Worm (Caenorhabditis elegans) whole organism, young adult: Measurements from ENCODE around the gene srw-90.

Experiments used
- B0035.1 ChIP-seq: sonication (generic microtip); optimal IDR thresholded peaks from 2 replicates; lab custom pipeline; 2016; ENCODE audit warnings: missing genetic modification characterization, mild to moderate bottlenecking, missing compliant biosample characterization, missing genotype, missing genetic modification reagents
- B0261.1 ChIP-seq: sonication (generic microtip); optimal IDR thresholded peaks from 2 replicates; lab custom pipeline; 2016; ENCODE audit warnings: mild to moderate bottlenecking, missing genetic modification characterization, moderate library complexity, missing compliant biosample characterization
- B0336.3 ChIP-seq: fragments of 200-800 bp; sonication (Bioruptor generic); IDR thresholded peaks from 2 replicates; pipeline ENCODE4 v1.3.6; 2022; ENCODE audit warnings: missing genetic modification characterization, missing compliant biosample characterization
- C06A6.2 ChIP-seq: fragments of 200-800 bp; sonication (Bioruptor generic); conservative IDR thresholded peaks from 2 replicates; pipeline ENCODE4 v1.3.6; 2022; ENCODE audit warnings: missing genetic modification characterization, missing compliant biosample characterization
- F39B2.1 ChIP-seq: fragments of 200-800 bp; sonication (Bioruptor generic); IDR thresholded peaks from 2 replicates; pipeline ENCODE4 v1.3.6; 2022; ENCODE audit warnings: missing genetic modification reagents, missing genetic modification characterization, missing compliant biosample characterization
- Y53F4B.3 ChIP-seq: fragments of 200-800 bp; sonication (Bioruptor generic); IDR thresholded peaks from 2 replicates; pipeline ENCODE4 v1.3.6; 2022; ENCODE audit warnings: missing genetic modification reagents, missing genetic modification characterization, missing compliant biosample characterization
- ZK185.1 ChIP-seq: sonication (generic microtip); optimal IDR thresholded peaks from 2 replicates; lab custom pipeline; 2016; ENCODE audit warnings: mild to moderate bottlenecking, missing genetic modification characterization, missing compliant biosample characterization; ENCODE audit not compliant: poor library complexity, severe bottlenecking
- atf-7 ChIP-seq: sonication (generic microtip); optimal IDR thresholded peaks from 2 replicates; lab custom pipeline; 2017; ENCODE audit warnings: mild to moderate bottlenecking, missing genetic modification characterization, missing compliant biosample characterization
- attf-5 ChIP-seq: fragments of 200-800 bp; sonication (Bioruptor generic); optimal IDR thresholded peaks from 2 replicates; lab custom pipeline; 2018; ENCODE audit warnings: mild to moderate bottlenecking, missing genetic modification characterization, missing compliant biosample characterization
- bed-2 ChIP-seq: fragments of 200-800 bp; sonication (Bioruptor generic); IDR thresholded peaks from 2 replicates; pipeline ENCODE4 v1.3.6; 2022; ENCODE audit warnings: missing genetic modification reagents, missing genetic modification characterization, missing compliant biosample characterization
- ceh-79 ChIP-seq: sonication (generic microtip); optimal IDR thresholded peaks from 2 replicates; lab custom pipeline; 2017; ENCODE audit warnings: mild to moderate bottlenecking, missing genetic modification characterization, missing compliant biosample characterization
- die-1 ChIP-seq: sonication (generic microtip); optimal IDR thresholded peaks from 2 replicates; lab custom pipeline; 2016; ENCODE audit warnings: missing genotype, mild to moderate bottlenecking, missing genetic modification characterization, missing compliant biosample characterization
- dpl-1 ChIP-seq: fragments of 150-350 bp; optimal IDR thresholded peaks from 2 replicates; lab custom pipeline; 2014; ENCODE audit warnings: missing biosample characterization, missing genetic modification reagents, missing genetic modification characterization
- efl-1 ChIP-seq: fragments of 150-350 bp; optimal IDR thresholded peaks from 2 replicates; lab custom pipeline; 2014; ENCODE audit warnings: missing biosample characterization, missing genetic modification reagents, missing genetic modification characterization
- egl-44 ChIP-seq: fragments of 200-800 bp; sonication (Bioruptor generic); IDR thresholded peaks from 2 replicates; pipeline ENCODE4 v1.3.6; 2022; ENCODE audit warnings: missing genetic modification reagents, missing genetic modification characterization, missing compliant biosample characterization
- gei-17 ChIP-seq: fragments of 200-800 bp; sonication (Bioruptor generic); optimal IDR thresholded peaks from 2 replicates; lab custom pipeline; 2018; ENCODE audit warnings: mild to moderate bottlenecking, missing genetic modification characterization, missing compliant biosample characterization
- him-1 ChIP-seq: sonication (generic microtip); optimal IDR thresholded peaks from 2 replicates; lab custom pipeline; 2016; ENCODE audit warnings: missing genotype, missing genetic modification reagents, missing genetic modification characterization, missing compliant biosample characterization
- hlh-12 ChIP-seq: sonication (generic microtip); optimal IDR thresholded peaks from 2 replicates; lab custom pipeline; 2016; ENCODE audit warnings: missing genetic modification characterization, missing compliant biosample characterization
- hmg-20 ChIP-seq: fragments of 200-800 bp; sonication (Bioruptor generic); IDR thresholded peaks from 2 replicates; pipeline ENCODE4 v1.3.6; 2022; ENCODE audit warnings: missing genetic modification reagents, missing genetic modification characterization, missing compliant biosample characterization
- lag-1 ChIP-seq: fragments of 200-800 bp; sonication (Bioruptor generic); IDR thresholded peaks from 2 replicates; pipeline ENCODE4 v1.3.6; 2022; ENCODE audit warnings: missing genetic modification reagents, missing genetic modification characterization, missing compliant biosample characterization
- madf-3 ChIP-seq: fragments of 200-800 bp; sonication (Bioruptor generic); IDR thresholded peaks from 2 replicates; pipeline ENCODE4 v1.3.6; 2022; ENCODE audit warnings: missing genetic modification reagents, missing genetic modification characterization, missing compliant biosample characterization
- mcd-1 ChIP-seq: fragments of 200-800 bp; sonication (Bioruptor generic); IDR thresholded peaks from 2 replicates; pipeline ENCODE4 v1.3.6; 2022; ENCODE audit warnings: missing genetic modification reagents, missing genetic modification characterization, missing compliant biosample characterization
- mel-28 ChIP-seq: sonication (generic microtip); optimal IDR thresholded peaks from 2 replicates; lab custom pipeline; 2016; ENCODE audit warnings: borderline replicate concordance, mild to moderate bottlenecking, missing genetic modification characterization, missing compliant biosample characterization
- nfya-2 ChIP-seq: fragments of 200-800 bp; sonication (Bioruptor generic); IDR thresholded peaks from 2 replicates; pipeline ENCODE4 v1.3.6; 2022; ENCODE audit warnings: missing genetic modification reagents, missing genetic modification characterization, missing compliant biosample characterization
- nhr-120 ChIP-seq: fragments of 200-800 bp; sonication (Bioruptor generic); IDR thresholded peaks from 2 replicates; pipeline ENCODE4 v1.3.6; 2022; ENCODE audit warnings: missing genetic modification characterization, missing compliant biosample characterization
- nhr-27 ChIP-seq: fragments of 200-800 bp; sonication (Bioruptor generic); optimal IDR thresholded peaks from 2 replicates; lab custom pipeline; 2018; ENCODE audit warnings: mild to moderate bottlenecking, missing genetic modification characterization, moderate library complexity, missing compliant biosample characterization
- rec-8 ChIP-seq, 2 experiments: sonication (generic microtip); optimal IDR thresholded peaks; 2 replicates each; lab custom pipeline; 2016; ENCODE audit warnings: mild to moderate bottlenecking in 2 of 2, missing genetic modification characterization in 2 of 2, missing genetic modification reagents in 2 of 2, missing genotype in 2 of 2, missing biosample characterization in 1 of 2, missing compliant biosample characterization in 1 of 2, moderate library complexity in 1 of 2
- repo-1 ChIP-seq: sonication (generic microtip); optimal IDR thresholded peaks from 2 replicates; lab custom pipeline; 2017; ENCODE audit warnings: mild to moderate bottlenecking, missing genetic modification characterization, missing compliant biosample characterization
- snpc-1.1 ChIP-seq: sonication (generic microtip); optimal IDR thresholded peaks from 2 replicates; lab custom pipeline; 2017; ENCODE audit warnings: missing genetic modification characterization, mild to moderate bottlenecking, missing compliant biosample characterization, antibody characterized with exemption, moderate library complexity, missing genotype, missing genetic modification reagents; ENCODE audit not compliant: insufficient read depth
- snpc-1.3 ChIP-seq: sonication (generic microtip); optimal IDR thresholded peaks from 2 replicates; lab custom pipeline; 2017; ENCODE audit warnings: missing genetic modification characterization, mild to moderate bottlenecking, missing compliant biosample characterization, antibody characterized with exemption, moderate library complexity, missing genotype, missing genetic modification reagents; ENCODE audit not compliant: insufficient read depth
- tlf-1 ChIP-seq: fragments of 200-800 bp; sonication (Bioruptor generic); optimal IDR thresholded peaks from 2 replicates; lab custom pipeline; 2018; ENCODE audit warnings: mild to moderate bottlenecking, missing genetic modification characterization, missing compliant biosample characterization
- xnd-1 ChIP-seq: sonication (generic microtip); optimal IDR thresholded peaks from 2 replicates; lab custom pipeline; 2016; ENCODE audit warnings: missing genotype, missing genetic modification reagents, missing genetic modification characterization, missing compliant biosample characterization
- zfh-2 ChIP-seq: fragments of 200-800 bp; sonication (Bioruptor generic); conservative IDR thresholded peaks from 2 replicates; pipeline ENCODE4 v1.3.6; 2022; ENCODE audit warnings: missing genetic modification reagents, missing genetic modification characterization, missing compliant biosample characterization
- ztf-25 ChIP-seq: fragments of 200-800 bp; sonication (Bioruptor generic); IDR thresholded peaks from 2 replicates; pipeline ENCODE4 v1.3.6; 2022; ENCODE audit warnings: missing genetic modification reagents, missing genetic modification characterization, missing compliant biosample characterization
- ztf-28 ChIP-seq: fragments of 200-800 bp; sonication (Bioruptor generic); IDR thresholded peaks from 2 replicates; pipeline ENCODE4 v1.3.6; 2022; ENCODE audit warnings: missing genetic modification reagents, missing genetic modification characterization, missing compliant biosample characterization
- ztf-3 ChIP-seq: fragments of 200-800 bp; sonication (Bioruptor generic); optimal IDR thresholded peaks from 2 replicates; lab custom pipeline; 2018; ENCODE audit warnings: mild to moderate bottlenecking, missing genetic modification characterization, missing compliant biosample characterization

The srw-90 gene

ce11 chrV:1716892-1717291, 15.0 kb downstream of the srw-90 start, which contains the start of gene srw-103:
Gene srw-103 (plus strand): TSS chrV:1717192.
- no peak for TF ChIP-seq Y53F4B.3 (GFP tag; lab: Robert Waterston, UW)
- no peak for TF ChIP-seq tlf-1 (GFP tag; lab: Kevin White, UChicago)
- no peak for TF ChIP-seq B0336.3
- no peak for TF ChIP-seq nhr-27 (tag; lab: Kevin White, UChicago)
- no peak for TF ChIP-seq hmg-20 (GFP tag; lab: Robert Waterston, UW)
- no peak for TF ChIP-seq bed-2 (GFP tag; lab: Robert Waterston, UW)
- TF ChIP-seq dpl-1: no peak
- TF ChIP-seq B0035.1: no peak
- no peak for TF ChIP-seq hlh-12
- no peak for TF ChIP-seq atf-7 (tag; lab: Kevin White, UChicago)

- TF ChIP-seq snpc-1.1 (tag; lab: Kevin White, UChicago) (no peak), ztf-25 (no peak), him-1 (tag; lab: Kevin White, UChicago) (no peak), dpl-1 (no peak), ceh-79 (tag; lab: Kevin White, UChicago) (no peak), rec-8 (tag; optimal IDR thresholded peaks at IDR 0.05; lab: Kevin White, UChicago) (no peak), zfh-2 (GFP tag; lab: Robert Waterston, UW) (no peak), madf-3 (GFP tag; lab: Robert Waterston, UW) (no peak), C06A6.2 (GFP tag; lab: Robert Waterston, UW) (no peak), F39B2.1 (GFP tag; lab: Robert Waterston, UW) (no peak)
These were observed 16.4 kb downstream of the srw-90 start for ce11 chrV:1718232-1718631.

ce11 chrV:1719927-1720326, 18.1 kb downstream of the srw-90 start, which contains the start of gene srw-102:
Gene srw-102 (plus strand): TSS chrV:1720227.
- TF ChIP-seq him-1 (tag; lab: Kevin White, UChicago) (no peak), snpc-1.3 (tag; lab: Kevin White, UChicago) (no peak), ztf-28 (GFP tag; lab: Robert Waterston, UW) (no peak), efl-1 (GFP tag; lab: Kevin White, UChicago) (no peak), mel-28 (tag; lab: Kevin White, UChicago) (no peak), repo-1 (tag; lab: Kevin White, UChicago) (no peak), attf-5 (no peak), ZK185.1 (no peak), die-1 (tag; lab: Kevin White, UChicago) (no peak), nhr-120 (GFP tag; lab: Robert Waterston, UW) (no peak), mcd-1 (GFP tag; lab: Robert Waterston, UW) (no peak), gei-17 (GFP tag; lab: Kevin White, UChicago) (no peak), ztf-3 (GFP tag; lab: Kevin White, UChicago) (no peak), tlf-1 (GFP tag; lab: Kevin White, UChicago) (no peak), egl-44 (no peak), xnd-1 (tag; lab: Kevin White, UChicago) (no peak), B0261.1 (tag; lab: Kevin White, UChicago) (no peak), nfya-2 (GFP tag; lab: Robert Waterston, UW) (no peak), lag-1 (no peak)
